Worm (Caenorhabditis elegans): ENCODE measurements around the gene fbxc-24.

fbxc-24 gene

ce11 chrII:909554-909953 lies at the start of gene fbxc-24, which contains the start of gene fbxc-27:
Gene fbxc-24 (minus strand): TSS chrII:909654.
Gene fbxc-27 (plus strand): TSS chrII:909769.
- TF ChIP-seq F16B12.6 (tag; optimal IDR thresholded peaks at IDR 0.05), result no peak
- no peak for TF ChIP-seq C04F5.9 (tag; optimal IDR thresholded peaks at IDR 0.05)
- no peak for TF ChIP-seq hpl-2 (GFP tag; optimal IDR thresholded peaks at IDR 0.05)
- TF ChIP-seq ets-5 (GFP tag; IDR thresholded peaks at IDR 0.05), result no peak
- no peak for TF ChIP-seq ces-1 (GFP tag; optimal IDR thresholded peaks at IDR 0.05)
- no peak for TF ChIP-seq sox-4 (tag; optimal IDR thresholded peaks at IDR 0.05)
- TF ChIP-seq mdl-1 (tag; optimal IDR thresholded peaks at IDR 0.05), result no peak
- TF ChIP-seq lir-3 (tag; optimal IDR thresholded peaks at IDR 0.05; ENCODE audit: poor library complexity), result no peak
- TF ChIP-seq skn-1 (tag; optimal IDR thresholded peaks at IDR 0.05), result no peak
- no peak for TF ChIP-seq nhr-71 (tag; optimal IDR thresholded peaks at IDR 0.05)
- no peak for TF ChIP-seq mef-2 (tag; optimal IDR thresholded peaks at IDR 0.05)
- no peak for TF ChIP-seq vab-15 (tag; optimal IDR thresholded peaks at IDR 0.05)
- no peak for TF ChIP-seq lin-35 (GFP tag; optimal IDR thresholded peaks at IDR 0.05)
- no peak for TF ChIP-seq efl-3 (GFP tag; optimal IDR thresholded peaks at IDR 0.05)
- no peak for TF ChIP-seq pax-3 (tag; optimal IDR thresholded peaks at IDR 0.05)
- TF ChIP-seq hlh-4 (tag; optimal IDR thresholded peaks at IDR 0.05), result no peak
- no peak for TF ChIP-seq egl-13 (tag; optimal IDR thresholded peaks at IDR 0.05)
- TF ChIP-seq lin-15B (tag; optimal IDR thresholded peaks at IDR 0.05), result no peak
- TF ChIP-seq lin-13 (GFP tag; optimal IDR thresholded peaks at IDR 0.05), result no peak

- no peak for TF ChIP-seq pax-3 (tag; optimal IDR thresholded peaks at IDR 0.05)
- no peak for TF ChIP-seq nhr-76 (tag; optimal IDR thresholded peaks at IDR 0.05)
- no peak for TF ChIP-seq hlh-4 (tag; optimal IDR thresholded peaks at IDR 0.05)
- TF ChIP-seq mdl-1 (tag; optimal IDR thresholded peaks at IDR 0.05), result no peak
- no peak for TF ChIP-seq elt-2 (tag; optimal IDR thresholded peaks at IDR 0.05)
- TF ChIP-seq hlh-17 (GFP tag; optimal IDR thresholded peaks at IDR 0.05; ENCODE audit: borderline replicate concordance), result no peak
- TF ChIP-seq fos-1 (tag; optimal IDR thresholded peaks at IDR 0.05), result no peak
- no peak for TF ChIP-seq C34B4.2 (tag; optimal IDR thresholded peaks at IDR 0.05)
- TF ChIP-seq ets-5 (GFP tag; IDR thresholded peaks at IDR 0.05), result no peak
- no peak for TF ChIP-seq Y116A8C.19 (tag; optimal IDR thresholded peaks at IDR 0.05; ENCODE audit: borderline replicate concordance)
- TF ChIP-seq sox-4 (tag; optimal IDR thresholded peaks at IDR 0.05), result no peak
Measured at ce11 chrII:958618-959017, 49.2 kb upstream of the fbxc-24 start, which contains the start of gene sdz-4. Gene sdz-4 (plus strand): TSS chrII:958918.

ce11 chrII:954626-955025 lies 45.2 kb upstream of the fbxc-24 start, which contains the start of gene fbxc-7:
Gene fbxc-7 (plus strand): TSS chrII:954926.
- TF ChIP-seq elt-2 (tag; optimal IDR thresholded peaks at IDR 0.05), result peak; percentile 15

- no peak for TF ChIP-seq efl-1 (optimal IDR thresholded peaks at IDR 0.05)
- TF ChIP-seq efl-1 (GFP tag; optimal IDR thresholded peaks at IDR 0.05 in 1 of 2), result peak in 1 of 2 experiments; percentile 59
- TF ChIP-seq ceh-82 (tag; optimal IDR thresholded peaks at IDR 0.05), result peak in 1 of 3 experiments; percentile 5
- TF ChIP-seq vab-15 (tag; optimal IDR thresholded peaks at IDR 0.05), result no peak
- no peak for TF ChIP-seq C34B4.2 (tag; optimal IDR thresholded peaks at IDR 0.05)
- TF ChIP-seq lin-14 (GFP tag; optimal IDR thresholded peaks at IDR 0.05), result peak; percentile 31
- TF ChIP-seq fkh-8 (tag; optimal IDR thresholded peaks at IDR 0.05), result peak; percentile 9
Measured at ce11 chrII:953052-953451, 43.6 kb upstream of the fbxc-24 start.

- TF ChIP-seq mab-9 (GFP tag; IDR thresholded peaks at IDR 0.05) (no peak), fkh-8 (tag; optimal IDR thresholded peaks at IDR 0.05) (peak; percentile 52), isw-1 (GFP tag; IDR thresholded peaks at IDR 0.05) (peak; percentile 19; the same call in 1 of the 2 replicates), hlh-17 (GFP tag; optimal IDR thresholded peaks at IDR 0.05; ENCODE audit: borderline replicate concordance) (no peak), unc-86 (tag; optimal IDR thresholded peaks at IDR 0.05) (peak; percentile 21), lin-35 (GFP tag; optimal IDR thresholded peaks at IDR 0.05) (peak in 1 of 2 experiments; percentile 2), lin-14 (GFP tag; optimal IDR thresholded peaks at IDR 0.05) (peak; percentile 56), ceh-82 (tag; optimal IDR thresholded peaks at IDR 0.05) (peak in 2 of 3 experiments; percentile 19 to 45), dpl-1 (GFP tag; optimal IDR thresholded peaks at IDR 0.05) (peak in 1 of 3 experiments; percentile 17), nhr-71 (tag; optimal IDR thresholded peaks at IDR 0.05) (no peak), zip-4 (GFP tag; optimal IDR thresholded peaks at IDR 0.05) (peak; percentile 48)
Measured at ce11 chrII:950374-950773, 40.9 kb upstream of the fbxc-24 start.
